Fruit fly (Drosophila melanogaster): ENCODE results near the gene CG11755.
A peak's percentile ranks its signal among the peaks of the same experiment; 100 is the strongest.

CG11755 gene

DNA sequence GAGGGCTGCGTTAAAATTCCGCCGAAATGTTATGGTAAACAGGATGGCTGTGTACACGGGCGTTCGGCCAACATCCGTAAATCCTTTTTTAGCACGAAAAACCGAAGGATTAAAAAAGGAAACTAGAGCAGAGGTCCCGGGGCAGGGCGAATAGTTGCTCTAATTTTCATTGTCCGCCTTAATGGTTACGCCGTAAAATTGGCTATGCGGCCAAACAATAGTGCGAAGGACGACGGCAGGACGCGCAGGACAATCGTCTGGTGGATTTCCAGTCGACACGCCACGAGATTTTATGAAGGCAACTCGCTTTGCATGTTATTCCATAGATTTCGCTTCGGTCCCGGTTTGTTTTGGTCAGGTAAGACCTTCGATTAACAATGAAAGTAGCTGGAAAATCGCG lies 23.9 kb downstream of the CG11755 start:
- TF ChIP-seq CG14655 (GFP tag; optimal IDR thresholded peaks at IDR 0.05) (no peak), CG34367 (tag; optimal IDR thresholded peaks at IDR 0.05) (no peak), CG15710 (tag; optimal IDR thresholded peaks at IDR 0.05) (no peak), EcR (GFP tag; optimal IDR thresholded peaks at IDR 0.05) (no peak), Pif1A (GFP tag; optimal IDR thresholded peaks at IDR 0.05) (no peak), D1 (tag; optimal IDR thresholded peaks at IDR 0.05) (no peak), CG8301 (tag; optimal IDR thresholded peaks at IDR 0.05) (no peak), gl (tag; optimal IDR thresholded peaks at IDR 0.05) (no peak), CG12605 (GFP tag; IDR thresholded peaks at IDR 0.05) (no peak)

- TF ChIP-seq CG32121 (GFP tag; IDR thresholded peaks at IDR 0.05): no peak
- no peak for TF ChIP-seq CG13204 (GFP tag; optimal IDR thresholded peaks at IDR 0.05)
- no peak for TF ChIP-seq Pif1A (GFP tag; optimal IDR thresholded peaks at IDR 0.05)
- no peak for TF ChIP-seq gl (tag; optimal IDR thresholded peaks at IDR 0.05)
- TF ChIP-seq CG9948 (tag; optimal IDR thresholded peaks at IDR 0.05): no peak
- no peak for TF ChIP-seq CG15710 (tag; optimal IDR thresholded peaks at IDR 0.05)
- no peak for TF ChIP-seq CG12605 (GFP tag; IDR thresholded peaks at IDR 0.05)
- no peak for TF ChIP-seq Ets98B (GFP tag; IDR thresholded peaks at IDR 0.05)
- no peak for TF ChIP-seq D1 (tag; optimal IDR thresholded peaks at IDR 0.05)
- TF ChIP-seq CG14655 (GFP tag; optimal IDR thresholded peaks at IDR 0.05): no peak
- TF ChIP-seq EcR (GFP tag; optimal IDR thresholded peaks at IDR 0.05): no peak
- TF ChIP-seq CG8159 (tag; optimal IDR thresholded peaks at IDR 0.05): no peak
- TF ChIP-seq CG34367 (tag; optimal IDR thresholded peaks at IDR 0.05): no peak
- TF ChIP-seq CG17806 (tag; optimal IDR thresholded peaks at IDR 0.05): no peak
These were observed 24.5 kb downstream of the CG11755 start for dm6 chr3R:8701197-8701596.

dm6 chr3R:8704669-8705068 lies 28.0 kb downstream of the CG11755 start:
- TF ChIP-seq CG12605 (GFP tag; IDR thresholded peaks at IDR 0.05): no peak
- no peak for TF ChIP-seq Ets98B (GFP tag; IDR thresholded peaks at IDR 0.05)
- TF ChIP-seq CG32121 (GFP tag; IDR thresholded peaks at IDR 0.05): no peak
- no peak for TF ChIP-seq CG10348 (GFP tag; IDR thresholded peaks at IDR 0.05)
- no peak for TF ChIP-seq CG14655 (GFP tag; optimal IDR thresholded peaks at IDR 0.05)
- no peak for TF ChIP-seq CG8301 (tag; optimal IDR thresholded peaks at IDR 0.05)
- no peak for TF ChIP-seq Pif1A (GFP tag; optimal IDR thresholded peaks at IDR 0.05)
- TF ChIP-seq Pif1B (GFP tag; optimal IDR thresholded peaks at IDR 0.05): no peak
- no peak for TF ChIP-seq CG15710 (tag; optimal IDR thresholded peaks at IDR 0.05)
- no peak for TF ChIP-seq CG13204 (GFP tag; optimal IDR thresholded peaks at IDR 0.05)
- TF ChIP-seq CG9948 (tag; optimal IDR thresholded peaks at IDR 0.05): no peak

DNA sequence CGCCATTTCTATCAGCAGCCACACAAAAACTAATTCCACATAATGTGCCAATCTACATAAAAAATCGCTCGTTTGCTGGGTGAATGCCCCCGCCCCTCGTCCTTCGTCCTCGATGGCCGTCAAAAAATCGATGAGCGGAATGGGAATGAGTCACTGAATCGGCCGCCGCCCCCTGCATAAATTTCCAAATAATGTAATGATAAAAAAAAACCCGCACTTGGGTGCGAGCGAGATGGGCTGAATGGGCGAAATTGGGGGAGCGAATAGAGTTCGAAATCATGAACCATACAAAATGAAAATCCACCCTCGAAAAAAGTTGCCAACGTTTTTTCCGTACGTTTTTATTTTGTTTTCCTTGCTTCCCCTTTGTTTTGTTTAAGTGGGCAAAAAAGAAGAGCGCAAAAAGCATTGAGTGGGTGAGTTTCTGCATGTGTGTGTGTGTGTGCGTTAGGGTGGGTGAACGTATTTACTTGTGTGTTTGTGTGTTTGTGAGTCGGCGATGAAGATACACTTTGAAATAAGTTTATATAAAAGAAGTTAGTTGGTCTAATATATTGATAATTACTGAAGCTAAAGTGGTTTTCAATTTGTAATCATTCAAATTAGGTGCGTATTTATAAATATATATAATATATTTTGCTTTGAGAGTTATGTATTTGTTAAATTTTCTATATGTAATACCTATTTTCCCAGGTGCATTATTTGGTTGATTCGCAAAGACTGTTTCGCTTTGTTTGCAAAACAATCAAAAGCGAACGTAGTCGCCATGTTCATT lies 28.8 kb downstream of the CG11755 start:
- TF ChIP-seq Ets98B (GFP tag; IDR thresholded peaks at IDR 0.05) (no peak), Pif1A (GFP tag; optimal IDR thresholded peaks at IDR 0.05) (peak; percentile 33), Pif1B (GFP tag; optimal IDR thresholded peaks at IDR 0.05) (peak; percentile 13), CG9948 (tag; optimal IDR thresholded peaks at IDR 0.05) (no peak), CG14655 (GFP tag; optimal IDR thresholded peaks at IDR 0.05) (peak; percentile 38), CG34367 (tag; optimal IDR thresholded peaks at IDR 0.05) (peak; percentile 36), gl (tag; optimal IDR thresholded peaks at IDR 0.05) (peak; percentile 78), CG12605 (GFP tag; IDR thresholded peaks at IDR 0.05) (peak; percentile 57; the same call in 1 of the 2 replicates), D1 (tag; optimal IDR thresholded peaks at IDR 0.05) (no peak), CG8159 (tag; optimal IDR thresholded peaks at IDR 0.05) (peak; percentile 53), CG13204 (GFP tag; optimal IDR thresholded peaks at IDR 0.05) (peak; percentile 30)

DNA sequence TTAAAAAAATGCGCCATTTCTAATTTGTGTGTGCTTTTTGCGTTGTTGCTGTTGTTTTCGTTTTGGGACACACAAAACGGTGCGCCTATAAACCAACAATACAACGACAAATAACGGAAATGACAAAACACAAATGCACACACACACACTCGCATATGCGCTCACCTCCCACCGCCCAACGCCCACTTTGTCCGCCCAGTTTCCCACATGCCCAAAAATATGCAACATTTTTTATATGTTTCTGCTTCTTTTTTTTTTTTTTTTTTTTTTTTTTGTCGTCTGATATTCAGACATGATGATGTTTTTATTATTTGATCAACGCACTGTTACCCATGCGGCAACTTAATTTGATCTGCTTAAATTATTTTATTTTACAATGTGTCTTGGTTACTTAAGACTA lies 30.5 kb downstream of the CG11755 start:
- TF ChIP-seq CG4496 (GFP tag; IDR thresholded peaks at IDR 0.05) (no peak; the same call in 2 of the 3 replicates), CG10348 (GFP tag; IDR thresholded peaks at IDR 0.05) (no peak), CG8159 (tag; optimal IDR thresholded peaks at IDR 0.05) (peak; percentile 12), CG15710 (tag; optimal IDR thresholded peaks at IDR 0.05) (no peak), D1 (tag; optimal IDR thresholded peaks at IDR 0.05) (no peak), Pif1B (GFP tag; optimal IDR thresholded peaks at IDR 0.05) (no peak)

DNA sequence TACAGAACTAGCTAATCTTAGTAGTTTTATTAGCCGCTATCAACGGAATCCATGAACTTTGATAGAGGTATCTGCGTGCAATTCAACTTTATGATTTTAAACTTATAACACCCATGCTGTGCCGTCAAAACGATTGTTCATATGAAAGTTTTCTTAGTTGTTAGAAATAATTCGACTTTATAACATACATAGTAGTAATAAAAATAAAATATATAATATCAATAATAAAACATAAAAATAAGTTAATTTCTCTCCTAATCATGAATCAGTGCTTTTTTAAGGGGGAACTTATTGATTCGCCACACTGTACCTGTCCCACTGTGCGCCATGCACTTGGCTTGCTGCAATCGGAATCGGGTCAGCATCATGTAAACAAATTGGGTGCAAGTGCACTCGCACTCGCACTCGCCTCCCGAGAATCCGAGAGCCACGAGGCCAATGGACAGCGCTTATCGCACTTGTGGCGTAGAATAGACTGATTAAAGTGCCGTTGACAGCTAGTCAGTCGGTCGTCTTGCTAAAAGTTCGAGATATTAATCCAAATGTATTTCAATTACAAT lies 35.3 kb downstream of the CG11755 start:
- TF ChIP-seq CG8159 (tag; optimal IDR thresholded peaks at IDR 0.05) (peak; percentile 14), CG9948 (tag; optimal IDR thresholded peaks at IDR 0.05) (no peak), D1 (tag; optimal IDR thresholded peaks at IDR 0.05) (no peak), CG14655 (GFP tag; optimal IDR thresholded peaks at IDR 0.05) (peak; percentile 19), CG15710 (tag; optimal IDR thresholded peaks at IDR 0.05) (no peak), EcR (GFP tag; optimal IDR thresholded peaks at IDR 0.05) (peak; percentile 95), CG8301 (tag; optimal IDR thresholded peaks at IDR 0.05) (no peak), Ets98B (GFP tag; IDR thresholded peaks at IDR 0.05) (peak; percentile 59), CG10348 (GFP tag; IDR thresholded peaks at IDR 0.05) (no peak), Snoo (tag; optimal IDR thresholded peaks at IDR 0.05) (no peak), Pif1A (GFP tag; optimal IDR thresholded peaks at IDR 0.05) (no peak), CG32121 (GFP tag; IDR thresholded peaks at IDR 0.05) (peak; percentile 50), CG4496 (GFP tag; IDR thresholded peaks at IDR 0.05) (peak; percentile 28; the same call in 1 of the 3 replicates), Pif1B (GFP tag; optimal IDR thresholded peaks at IDR 0.05) (no peak), CG12605 (GFP tag; IDR thresholded peaks at IDR 0.05) (no peak), fd96Ca (GFP tag; IDR thresholded peaks at IDR 0.05) (peak; percentile 45; the same call in 1 of the 3 replicates)

Measured in whole organism, pupa.